Fruit fly (Drosophila melanogaster) whole organism, embryonic: Measurements from ENCODE around the gene Syp.
A peak's percentile ranks its signal among the peaks of the same experiment; 100 is the strongest.

Experiments
- Abd-B ChIP-seq: fragments of 200-800 bp; sonication (Bioruptor generic); optimal IDR thresholded peaks from 2 replicates; lab custom pipeline; 2018; ENCODE audit warnings: missing biosample characterization, mild to moderate bottlenecking, missing genetic modification characterization, moderate library complexity
- Aef1 ChIP-seq: fragments of 200-800 bp; sonication (Bioruptor generic); IDR thresholded peaks from 3 replicates; pipeline ENCODE4 v1.3.6; 2022; ENCODE audit warnings: missing biosample characterization, missing genetic modification characterization
- Blimp-1 ChIP-seq: fragments of 200-800 bp; sonication (Bioruptor generic); optimal IDR thresholded peaks from 3 replicates; lab custom pipeline; 2018; ENCODE audit warnings: missing biosample characterization, missing genetic modification characterization, mild to moderate bottlenecking, moderate library complexity, missing genetic modification reagents
- CG10147 ChIP-seq: fragments of 200-800 bp; sonication (Bioruptor generic); optimal IDR thresholded peaks from 2 replicates; lab custom pipeline; 2019; ENCODE audit warnings: missing biosample characterization, mild to moderate bottlenecking, missing genetic modification characterization, moderate library complexity
- CG10366 ChIP-seq: fragments of 200-800 bp; sonication (Bioruptor generic); IDR thresholded peaks from 2 replicates; pipeline ENCODE4 v1.3.6; 2022; ENCODE audit warnings: missing biosample characterization, missing genetic modification characterization
- CG10959 ChIP-seq: fragments of 200-800 bp; sonication (Bioruptor generic); IDR thresholded peaks from 2 replicates; pipeline ENCODE4 v1.3.6; 2022; ENCODE audit warnings: missing biosample characterization, missing genetic modification characterization
- CG11398 ChIP-seq: fragments of 200-800 bp; sonication (Bioruptor generic); optimal IDR thresholded peaks from 2 replicates; lab custom pipeline; 2016; ENCODE audit warnings: missing biosample characterization, missing genetic modification characterization
- CG12391 ChIP-seq: fragments of 200-800 bp; sonication (Bioruptor generic); optimal IDR thresholded peaks from 3 replicates; lab custom pipeline; 2018; ENCODE audit warnings: missing biosample characterization, mild to moderate bottlenecking, missing genetic modification characterization, moderate library complexity
- CG12659 ChIP-seq: fragments of 200-800 bp; sonication (Bioruptor generic); optimal IDR thresholded peaks from 3 replicates; lab custom pipeline; 2017; ENCODE audit warnings: mild to moderate bottlenecking, missing biosample characterization, missing genetic modification reagents, missing genetic modification characterization
- CG12744 ChIP-seq: fragments of 200-800 bp; sonication (Bioruptor generic); optimal IDR thresholded peaks from 2 replicates; lab custom pipeline; 2016; ENCODE audit warnings: missing biosample characterization, missing genetic modification characterization
- CG15073 ChIP-seq: fragments of 200-800 bp; sonication (Bioruptor generic); optimal IDR thresholded peaks from 2 replicates; lab custom pipeline; 2016; ENCODE audit warnings: missing biosample characterization, missing genetic modification characterization
- CG1602 ChIP-seq: fragments of 200-800 bp; sonication (Bioruptor generic); optimal IDR thresholded peaks from 3 replicates; lab custom pipeline; 2016; ENCODE audit warnings: missing biosample characterization, missing genetic modification characterization
- CG1647 ChIP-seq: fragments of 200-800 bp; sonication (Bioruptor generic); optimal IDR thresholded peaks from 3 replicates; lab custom pipeline; 2016; ENCODE audit warnings: missing biosample characterization, missing genetic modification characterization
- CG16813 ChIP-seq: fragments of 200-800 bp; sonication (Bioruptor generic); IDR thresholded peaks from 3 replicates; pipeline ENCODE4 v1.3.6; 2022; ENCODE audit warnings: missing biosample characterization, missing genetic modification characterization; ENCODE audit not compliant: partially characterized antibody
- CG31365 ChIP-seq: fragments of 200-800 bp; sonication (Bioruptor generic); optimal IDR thresholded peaks from 2 replicates; lab custom pipeline; 2018; ENCODE audit warnings: missing biosample characterization, mild to moderate bottlenecking, missing genetic modification characterization
- CG31388 ChIP-seq: fragments of 200-800 bp; sonication (Bioruptor generic); optimal IDR thresholded peaks from 2 replicates; lab custom pipeline; 2016; ENCODE audit warnings: missing biosample characterization, missing genetic modification characterization
- CG34224 ChIP-seq: fragments of 200-800 bp; sonication (Bioruptor generic); IDR thresholded peaks from 3 replicates; pipeline ENCODE4 v1.3.6; 2022; ENCODE audit warnings: missing biosample characterization, missing genetic modification characterization; ENCODE audit not compliant: partially characterized antibody
- CG4328 ChIP-seq: fragments of 200-800 bp; sonication (Bioruptor generic); optimal IDR thresholded peaks from 3 replicates; lab custom pipeline; 2017; ENCODE audit warnings: missing biosample characterization, missing genetic modification reagents, missing genetic modification characterization
- CG5180 ChIP-seq: fragments of 200-800 bp; sonication (Bioruptor generic); optimal IDR thresholded peaks from 3 replicates; lab custom pipeline; 2017; ENCODE audit warnings: missing biosample characterization, missing genetic modification characterization, mild to moderate bottlenecking, moderate library complexity, missing genetic modification reagents
- CG6683 ChIP-seq: fragments of 200-800 bp; sonication (Bioruptor generic); optimal IDR thresholded peaks from 2 replicates; lab custom pipeline; 2017; ENCODE audit warnings: missing biosample characterization, mild to moderate bottlenecking, missing genetic modification characterization, missing genetic modification reagents
- CG6791 ChIP-seq: fragments of 200-800 bp; sonication (Bioruptor generic); IDR thresholded peaks from 3 replicates; pipeline ENCODE4 v1.3.6; 2022; ENCODE audit warnings: missing biosample characterization, missing genetic modification characterization; ENCODE audit not compliant: partially characterized antibody
- CG7963 ChIP-seq: fragments of 200-800 bp; sonication (Bioruptor generic); IDR thresholded peaks from 3 replicates; pipeline ENCODE4 v1.3.6; 2022; ENCODE audit warnings: missing biosample characterization, missing genetic modification characterization; ENCODE audit not compliant: partially characterized antibody
- CG8924 ChIP-seq: fragments of 200-800 bp; optimal IDR thresholded peaks from 3 replicates; lab custom pipeline; 2019; ENCODE audit warnings: missing biosample characterization, mild to moderate bottlenecking, missing genetic modification characterization, moderate library complexity
- CG9437 ChIP-seq: fragments of 200-800 bp; sonication (Bioruptor generic); optimal IDR thresholded peaks from 2 replicates; lab custom pipeline; 2018; ENCODE audit warnings: missing biosample characterization, mild to moderate bottlenecking, missing genetic modification characterization
- Dbx ChIP-seq: fragments of 200-800 bp; sonication (Bioruptor generic); IDR thresholded peaks from 3 replicates; pipeline ENCODE4 v1.3.6; 2022; ENCODE audit warnings: missing biosample characterization, missing genetic modification characterization
- Dip3 ChIP-seq: fragments of 200-800 bp; sonication (Bioruptor generic); optimal IDR thresholded peaks from 3 replicates; lab custom pipeline; 2016; ENCODE audit warnings: missing biosample characterization, missing genetic modification characterization
- Dll ChIP-seq: fragments of 200-800 bp; sonication (Bioruptor generic); IDR thresholded peaks from 4 replicates; pipeline ENCODE4 v1.3.6; 2022; ENCODE audit warnings: missing biosample characterization, missing genetic modification characterization; ENCODE audit not compliant: partially characterized antibody
- HLHmδ ChIP-seq: fragments of 200-800 bp; sonication (Bioruptor generic); optimal IDR thresholded peaks from 2 replicates; lab custom pipeline; 2018; ENCODE audit warnings: missing biosample characterization, mild to moderate bottlenecking, missing genetic modification characterization, moderate library complexity
- HmgD ChIP-seq: fragments of 200-800 bp; sonication (Bioruptor generic); optimal IDR thresholded peaks from 3 replicates; lab custom pipeline; 2016; ENCODE audit warnings: missing biosample characterization, missing genetic modification characterization
- MTF-1 ChIP-seq: fragments of 200-800 bp; sonication (Bioruptor generic); optimal IDR thresholded peaks from 2 replicates; lab custom pipeline; 2018; ENCODE audit warnings: missing biosample characterization, mild to moderate bottlenecking, missing genetic modification characterization, borderline replicate concordance
- Med ChIP-seq: fragments of 200-800 bp; sonication (Bioruptor generic); peaks from one replicate; lab custom pipeline; 2016; ENCODE audit warnings: missing biosample characterization, missing genetic modification characterization, mild to moderate bottlenecking, inconsistent platforms, moderate library complexity
- az2 ChIP-seq: fragments of 200-800 bp; sonication (Bioruptor generic); optimal IDR thresholded peaks from 3 replicates; lab custom pipeline; 2016; ENCODE audit warnings: missing biosample characterization, missing genetic modification characterization
- bcd ChIP-seq: fragments of 200-800 bp; sonication (Bioruptor generic); optimal IDR thresholded peaks from 2 replicates; lab custom pipeline; 2017; ENCODE audit warnings: missing biosample characterization, mild to moderate bottlenecking, missing genetic modification characterization
- cad ChIP-seq: fragments of >200 bp; optimal IDR thresholded peaks from 2 replicates; lab custom pipeline; 2017; ENCODE audit warnings: missing biosample characterization, missing genetic modification characterization
- chinmo ChIP-seq: fragments of 200-800 bp; sonication (Bioruptor generic); IDR thresholded peaks from 4 replicates; pipeline ENCODE4 v1.3.6; 2022; ENCODE audit warnings: missing biosample characterization, missing genetic modification characterization; ENCODE audit not compliant: partially characterized antibody
- ci ChIP-seq: fragments of 200-800 bp; sonication (Bioruptor generic); IDR thresholded peaks from 3 replicates; pipeline ENCODE4 v1.3.6; 2022; ENCODE audit warnings: missing biosample characterization, missing genetic modification characterization
- crol ChIP-seq: fragments of 200-800 bp; sonication (Bioruptor generic); IDR thresholded peaks from 2 replicates; pipeline ENCODE4 v1.3.6; 2022; ENCODE audit warnings: missing biosample characterization, missing genetic modification characterization
- danr ChIP-seq: fragments of 200-800 bp; sonication (Bioruptor generic); IDR thresholded peaks from 2 replicates; pipeline ENCODE4 v1.3.6; 2022; ENCODE audit warnings: missing biosample characterization, missing genetic modification characterization
- dmrt11E ChIP-seq: fragments of 200-800 bp; sonication (Bioruptor generic); optimal IDR thresholded peaks from 3 replicates; lab custom pipeline; 2018; ENCODE audit warnings: missing biosample characterization, mild to moderate bottlenecking, missing genetic modification characterization, moderate library complexity
- gfzf ChIP-seq: fragments of 200-800 bp; sonication (Bioruptor generic); optimal IDR thresholded peaks from 2 replicates; lab custom pipeline; 2016; ENCODE audit warnings: missing biosample characterization, mild to moderate bottlenecking, missing genetic modification characterization, moderate library complexity
- hbn ChIP-seq: fragments of 200-800 bp; sonication (Bioruptor generic); IDR thresholded peaks from 2 replicates; pipeline ENCODE4 v1.3.6; 2022; ENCODE audit warnings: missing biosample characterization, missing genetic modification characterization; ENCODE audit not compliant: partially characterized antibody
- her ChIP-seq: fragments of 200-800 bp; sonication (Bioruptor generic); optimal IDR thresholded peaks from 2 replicates; lab custom pipeline; 2016; ENCODE audit warnings: missing biosample characterization, missing genetic modification characterization
- ken ChIP-seq: fragments of 200-800 bp; sonication (Bioruptor generic); IDR thresholded peaks from 3 replicates; pipeline ENCODE4 v1.3.6; 2022; ENCODE audit warnings: missing biosample characterization, missing genetic modification characterization
- nerfin-1 ChIP-seq: fragments of 200-800 bp; sonication (Bioruptor generic); optimal IDR thresholded peaks from 3 replicates; lab custom pipeline; 2019; ENCODE audit warnings: missing biosample characterization, mild to moderate bottlenecking, missing genetic modification characterization, moderate library complexity
- nmo ChIP-seq: fragments of 200-800 bp; sonication (Bioruptor generic); optimal IDR thresholded peaks from 2 replicates; lab custom pipeline; 2018; ENCODE audit warnings: missing biosample characterization, mild to moderate bottlenecking, missing genetic modification characterization, moderate library complexity
- pzg ChIP-seq: fragments of 200-800 bp; sonication (Bioruptor generic); optimal IDR thresholded peaks from 3 replicates; lab custom pipeline; 2018; ENCODE audit warnings: missing biosample characterization, mild to moderate bottlenecking, missing genetic modification characterization, moderate library complexity
- so ChIP-seq: fragments of 200-800 bp; sonication (Bioruptor generic); IDR thresholded peaks from 3 replicates; pipeline ENCODE4 v1.3.6; 2022; ENCODE audit warnings: missing biosample characterization, missing genetic modification characterization
- stwl ChIP-seq: fragments of 200-800 bp; sonication (Bioruptor generic); optimal IDR thresholded peaks from 3 replicates; lab custom pipeline; 2018; ENCODE audit warnings: missing biosample characterization, mild to moderate bottlenecking, missing genetic modification characterization, moderate library complexity
- usp ChIP-seq: fragments of >200 bp; optimal IDR thresholded peaks from 2 replicates; lab custom pipeline; 2017; ENCODE audit warnings: missing biosample characterization, missing genetic modification characterization

Syp gene

dm6 chr3R:20762175-20762795 is 5.8 kb downstream of the Syp start, which contains the start of gene CG31195 (continued):
- TF ChIP-seq hbn (GFP tag; lab: Robert Waterston, UW) (peak; percentile 78), CG12391 (tag; lab: Kevin White, UChicago) (peak; percentile 37), CG6683 (GFP tag; lab: Kevin White, UChicago) (no peak), CG5180 (GFP tag; lab: Kevin White, UChicago) (no peak), Aef1 (no peak), usp (GFP tag; lab: Kevin White, UChicago) (no peak), gfzf (GFP tag; lab: Kevin White, UChicago) (no peak), Dip3 (GFP tag; lab: Kevin White, UChicago) (no peak), CG10147 (no peak), danr (no peak), so (GFP tag; lab: Robert Waterston, UW) (no peak), her (GFP tag; lab: Kevin White, UChicago) (no peak), Abd-B (GFP tag; lab: Kevin White, UChicago) (peak; percentile 32), MTF-1 (GFP tag; lab: Kevin White, UChicago) (no peak), CG10366 (no peak), CG7963 (GFP tag; lab: Robert Waterston, UW) (peak; percentile 37; the same call in 2 of the 3 replicates), CG9437 (GFP tag; lab: Kevin White, UChicago) (no peak), CG11398 (GFP tag; lab: Kevin White, UChicago) (no peak), chinmo (peak; percentile 63; the same call in 1 of the 4 replicates), CG1647 (GFP tag; lab: Kevin White, UChicago) (no peak), bcd (GFP tag; lab: Kevin White, UChicago) (no peak), az2 (peak; percentile 22), nerfin-1 (peak; percentile 59), CG31388 (GFP tag; lab: Kevin White, UChicago) (no peak), Dll (GFP tag; lab: Robert Waterston, UW) (peak; percentile 87; the same call in 3 of the 4 replicates), CG34224 (GFP tag; lab: Robert Waterston, UW) (peak; percentile 77), CG16813 (GFP tag; lab: Robert Waterston, UW) (peak; percentile 78), stwl (peak; percentile 92), CG8924 (tag; lab: Kevin White, UChicago) (peak; percentile 47), CG12659 (GFP tag; lab: Kevin White, UChicago) (peak; percentile 21), dmrt11E (peak; percentile 12), crol (GFP tag; lab: Robert Waterston, UW) (no peak), CG6791 (GFP tag; lab: Robert Waterston, UW) (peak; percentile 66), CG10959 (GFP tag; lab: Robert Waterston, UW) (no peak), HmgD (GFP tag; lab: Kevin White, UChicago) (no peak), Med (GFP tag; lab: Kevin White, UChicago) (peak; percentile 8), nmo (GFP tag; lab: Kevin White, UChicago) (peak; percentile 59), CG12744 (GFP tag; lab: Kevin White, UChicago) (no peak), CG31365 (tag; lab: Kevin White, UChicago) (peak; percentile 64), Blimp-1 (GFP tag; lab: Kevin White, UChicago) (no peak), cad (GFP tag; lab: Kevin White, UChicago) (no peak), pzg (GFP tag; lab: Kevin White, UChicago) (peak; percentile 32), Dbx (GFP tag; lab: Robert Waterston, UW) (0 out of 3 replicates have a peak, but pooled peaks have one; percentile 26), ci (GFP tag; lab: Robert Waterston, UW) (no peak), CG1602 (GFP tag; lab: Kevin White, UChicago) (no peak), ken (no peak), CG4328 (GFP tag; lab: Kevin White, UChicago) (no peak), CG15073 (no peak), HLHmδ (no peak)
